Worm (Caenorhabditis elegans) whole organism, young adult: ENCODE measurements around the gene cdk-11.2.

Experiments
- B0035.1 ChIP-seq: sonication (generic microtip); optimal IDR thresholded peaks from 2 replicates; lab custom pipeline; 2016; ENCODE audit warnings: missing genetic modification characterization, mild to moderate bottlenecking, missing compliant biosample characterization, missing genotype, missing genetic modification reagents
- F10E7.11 ChIP-seq: sonication (generic microtip); optimal IDR thresholded peaks from 2 replicates; lab custom pipeline; 2017; ENCODE audit warnings: mild to moderate bottlenecking, missing genetic modification characterization, moderate library complexity, missing compliant biosample characterization
- F57C9.4 ChIP-seq: sonication (generic microtip); optimal IDR thresholded peaks from 2 replicates; lab custom pipeline; 2017; ENCODE audit warnings: mild to moderate bottlenecking, missing genetic modification characterization, missing compliant biosample characterization
- K11D2.4 ChIP-seq: fragments of 200-800 bp; sonication (Bioruptor generic); IDR thresholded peaks from 2 replicates; pipeline ENCODE4 v1.3.6; 2022; ENCODE audit warnings: missing genetic modification reagents, missing genetic modification characterization, missing compliant biosample characterization
- Y53F4B.3 ChIP-seq: fragments of 200-800 bp; sonication (Bioruptor generic); IDR thresholded peaks from 2 replicates; pipeline ENCODE4 v1.3.6; 2022; ENCODE audit warnings: missing genetic modification reagents, missing genetic modification characterization, missing compliant biosample characterization
- ama-1 ChIP-seq, 3 experiments: fragments of 150-350 bp in 1 of 3; sonication (generic microtip) in 2 of 3; optimal IDR thresholded peaks; 2 replicates each; lab custom pipeline; 2014 to 2018; ENCODE audit warnings: missing biosample characterization in 2 of 3, missing genetic modification characterization in 2 of 3, missing genetic modification reagents in 2 of 3
- aptf-3 ChIP-seq: fragments of 200-800 bp; sonication (Bioruptor generic); IDR thresholded peaks from 2 replicates; pipeline ENCODE4 v1.3.6; 2022; ENCODE audit warnings: missing genetic modification characterization, missing compliant biosample characterization
- attf-5 ChIP-seq: fragments of 200-800 bp; sonication (Bioruptor generic); optimal IDR thresholded peaks from 2 replicates; lab custom pipeline; 2018; ENCODE audit warnings: mild to moderate bottlenecking, missing genetic modification characterization, missing compliant biosample characterization
- cebp-1 ChIP-seq, 2 experiments: fragments of 200-800 bp in 1 of 2; sonication (Bioruptor generic) in 1 of 2; sonication (generic microtip) in 1 of 2; IDR thresholded peaks in 1 of 2; optimal IDR thresholded peaks in 1 of 2; 2 replicates each; pipeline versions ENCODE4 v1.3.6 to Lab custom; 2017 to 2022; ENCODE audit warnings: missing compliant biosample characterization in 2 of 2, missing genetic modification characterization in 2 of 2, mild to moderate bottlenecking in 1 of 2, missing genetic modification reagents in 1 of 2, moderate library complexity in 1 of 2
- cebp-2 ChIP-seq: fragments of 200-800 bp; sonication (Bioruptor generic); IDR thresholded peaks from 2 replicates; pipeline ENCODE4 v1.3.6; 2022; ENCODE audit warnings: missing genetic modification characterization, missing compliant biosample characterization
- ceh-27 ChIP-seq: fragments of 200-800 bp; sonication (Bioruptor generic); optimal IDR thresholded peaks from 2 replicates; lab custom pipeline; 2018; ENCODE audit warnings: mild to moderate bottlenecking, missing genetic modification characterization, moderate library complexity, missing compliant biosample characterization
- chd-7 ChIP-seq: sonication (generic microtip); optimal IDR thresholded peaks from 2 replicates; lab custom pipeline; 2016; ENCODE audit warnings: mild to moderate bottlenecking, missing genetic modification characterization, moderate library complexity, missing compliant biosample characterization
- die-1 ChIP-seq: sonication (generic microtip); optimal IDR thresholded peaks from 2 replicates; lab custom pipeline; 2016; ENCODE audit warnings: missing genotype, mild to moderate bottlenecking, missing genetic modification characterization, missing compliant biosample characterization
- dox-1 ChIP-seq: fragments of 200-800 bp; sonication (Bioruptor generic); IDR thresholded peaks from 2 replicates; pipeline ENCODE4 v1.3.6; 2022; ENCODE audit warnings: missing genetic modification reagents, missing genetic modification characterization, missing compliant biosample characterization
- egl-44 ChIP-seq: fragments of 200-800 bp; sonication (Bioruptor generic); IDR thresholded peaks from 2 replicates; pipeline ENCODE4 v1.3.6; 2022; ENCODE audit warnings: missing genetic modification reagents, missing genetic modification characterization, missing compliant biosample characterization
- egrh-3 ChIP-seq: fragments of 200-800 bp; sonication (Bioruptor generic); IDR thresholded peaks from 2 replicates; pipeline ENCODE4 v1.3.6; 2022; ENCODE audit warnings: missing genetic modification reagents, missing genetic modification characterization, missing compliant biosample characterization
- ekl-4 ChIP-seq: fragments of 200-800 bp; sonication (Bioruptor generic); IDR thresholded peaks from 2 replicates; pipeline ENCODE4 v1.3.6; 2022; ENCODE audit warnings: missing genetic modification reagents, missing genetic modification characterization, missing compliant biosample characterization
- ets-4 ChIP-seq: fragments of 200-800 bp; sonication (Bioruptor generic); optimal IDR thresholded peaks from 2 replicates; lab custom pipeline; 2018; ENCODE audit warnings: mild to moderate bottlenecking, missing genetic modification characterization, missing compliant biosample characterization
- hmg-1.2 ChIP-seq: fragments of 200-800 bp; sonication (Bioruptor generic); IDR thresholded peaks from 2 replicates; pipeline ENCODE4 v1.3.6; 2022; ENCODE audit warnings: missing genetic modification reagents, missing genetic modification characterization, missing compliant biosample characterization
- lin-54 ChIP-seq: fragments of 200-800 bp; sonication (Bioruptor generic); optimal IDR thresholded peaks from 2 replicates; lab custom pipeline; 2018; ENCODE audit warnings: mild to moderate bottlenecking, missing genetic modification characterization, missing compliant biosample characterization
- lsl-1 ChIP-seq: fragments of 200-800 bp; sonication (Bioruptor generic); optimal IDR thresholded peaks from 2 replicates; lab custom pipeline; 2018; ENCODE audit warnings: mild to moderate bottlenecking, missing genetic modification characterization, moderate library complexity, missing compliant biosample characterization
- madf-6 ChIP-seq: fragments of 200-800 bp; sonication (Bioruptor generic); IDR thresholded peaks from 2 replicates; pipeline ENCODE4 v1.3.6; 2022; ENCODE audit warnings: missing genetic modification reagents, missing genetic modification characterization, missing compliant biosample characterization
- nfyb-1 ChIP-seq: fragments of 200-800 bp; sonication (Bioruptor generic); IDR thresholded peaks from 2 replicates; pipeline ENCODE4 v1.3.6; 2022; ENCODE audit warnings: missing genetic modification reagents, missing genetic modification characterization, missing compliant biosample characterization
- nhr-80 ChIP-seq: sonication (generic microtip); optimal IDR thresholded peaks from 2 replicates; lab custom pipeline; 2016; ENCODE audit warnings: missing genetic modification characterization, missing compliant biosample characterization
- somi-1 ChIP-seq: fragments of 200-800 bp; sonication (Bioruptor generic); optimal IDR thresholded peaks from 2 replicates; lab custom pipeline; 2018; ENCODE audit warnings: mild to moderate bottlenecking, missing genetic modification characterization, missing compliant biosample characterization
- unc-130 ChIP-seq: sonication (generic microtip); optimal IDR thresholded peaks from 2 replicates; lab custom pipeline; 2016; ENCODE audit warnings: missing genetic modification reagents, missing genetic modification characterization, missing compliant biosample characterization
- zfh-2 ChIP-seq: fragments of 200-800 bp; sonication (Bioruptor generic); conservative IDR thresholded peaks from 2 replicates; pipeline ENCODE4 v1.3.6; 2022; ENCODE audit warnings: missing genetic modification reagents, missing genetic modification characterization, missing compliant biosample characterization
- zim-3 ChIP-seq: sonication (generic microtip); optimal IDR thresholded peaks from 2 replicates; lab custom pipeline; 2017; ENCODE audit warnings: mild to moderate bottlenecking, missing genetic modification characterization, moderate library complexity, missing compliant biosample characterization
- ztf-25 ChIP-seq: fragments of 200-800 bp; sonication (Bioruptor generic); IDR thresholded peaks from 2 replicates; pipeline ENCODE4 v1.3.6; 2022; ENCODE audit warnings: missing genetic modification reagents, missing genetic modification characterization, missing compliant biosample characterization
- ztf-6 ChIP-seq: fragments of 200-800 bp; sonication (Bioruptor generic); IDR thresholded peaks from 2 replicates; pipeline ENCODE4 v1.3.6; 2022; ENCODE audit warnings: missing genetic modification reagents, missing genetic modification characterization, missing compliant biosample characterization

cdk-11.2 gene

ce11 chrX:10401118-10401517, 18.4 kb downstream of the cdk-11.2 start:
- TF ChIP-seq lsl-1 (no peak), cebp-2 (GFP tag; lab: Robert Waterston, UW) (no peak), ztf-6 (no peak), F10E7.11 (tag; lab: Kevin White, UChicago) (no peak), aptf-3 (GFP tag; lab: Robert Waterston, UW) (no peak)
- TF ChIP-seq, all 124 proteins: peak for 0

- TF ChIP-seq zfh-2 (GFP tag; lab: Robert Waterston, UW) (peak; percentile 43; the same call in 1 of the 2 replicates), chd-7 (peak; percentile 45), egrh-3 (GFP tag; lab: Robert Waterston, UW) (peak; percentile 39; the same call in 1 of the 2 replicates), dox-1 (GFP tag; lab: Robert Waterston, UW) (peak; percentile 30; the same call in 1 of the 2 replicates), zim-3 (tag; lab: Kevin White, UChicago) (no peak), ztf-25 (no peak), nhr-80 (tag; lab: Kevin White, UChicago) (peak; percentile 21)
Observed at ce11 chrX:10396509-10397292, 22.9 kb downstream of the cdk-11.2 start, which contains the start of gene pkn-1. Gene pkn-1 (plus strand): TSS chrX:10397242.

DNA sequence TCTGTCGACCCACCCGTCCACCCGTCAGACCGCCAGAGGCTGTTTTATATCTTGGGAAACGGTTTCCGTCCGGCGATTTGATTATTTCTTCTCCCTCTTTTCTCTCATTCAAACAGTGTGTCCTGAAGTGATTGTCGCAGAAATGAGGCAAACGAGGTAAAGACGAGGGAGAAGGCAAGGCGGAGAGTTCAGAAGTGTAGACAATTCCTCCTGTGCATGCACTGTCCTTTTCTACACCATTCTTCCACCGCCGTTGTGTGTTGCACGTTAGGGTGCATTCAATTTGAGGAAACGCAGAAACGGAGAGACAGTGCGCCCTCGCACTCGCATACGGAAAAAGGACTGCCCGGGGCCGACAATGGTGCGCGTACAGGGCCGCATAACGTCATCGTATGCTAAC, 23.9 kb downstream of the cdk-11.2 start:
- no peak for TF ChIP-seq cebp-1 (GFP tag; IDR thresholded peaks at IDR 0.05; lab: Robert Waterston, UW)
- peak; percentile 30 for TF ChIP-seq cebp-1 (tag; optimal IDR thresholded peaks at IDR 0.05; lab: Kevin White, UChicago)
- TF ChIP-seq nfyb-1 (GFP tag; lab: Robert Waterston, UW), result 0 out of 2 replicates have a peak, but pooled peaks have one; percentile 20
- TF ChIP-seq dox-1 (GFP tag; lab: Robert Waterston, UW), result peak; percentile 81
- peak; percentile 3 for TF ChIP-seq attf-5 (GFP tag; lab: Kevin White, UChicago)
- TF ChIP-seq F57C9.4, result no peak
- 0 out of 2 replicates have a peak, but pooled peaks have one; percentile 7 for TF ChIP-seq madf-6
- TF ChIP-seq ztf-25, result no peak
- TF ChIP-seq nhr-80 (tag; lab: Kevin White, UChicago), result peak; percentile 81
- peak; percentile 77 for TF ChIP-seq ets-4 (GFP tag; lab: Kevin White, UChicago)
- peak; percentile 54; the same call in 1 of the 2 replicates for TF ChIP-seq hmg-1.2
- no peak for TF ChIP-seq ekl-4 (GFP tag; lab: Robert Waterston, UW)

DNA sequence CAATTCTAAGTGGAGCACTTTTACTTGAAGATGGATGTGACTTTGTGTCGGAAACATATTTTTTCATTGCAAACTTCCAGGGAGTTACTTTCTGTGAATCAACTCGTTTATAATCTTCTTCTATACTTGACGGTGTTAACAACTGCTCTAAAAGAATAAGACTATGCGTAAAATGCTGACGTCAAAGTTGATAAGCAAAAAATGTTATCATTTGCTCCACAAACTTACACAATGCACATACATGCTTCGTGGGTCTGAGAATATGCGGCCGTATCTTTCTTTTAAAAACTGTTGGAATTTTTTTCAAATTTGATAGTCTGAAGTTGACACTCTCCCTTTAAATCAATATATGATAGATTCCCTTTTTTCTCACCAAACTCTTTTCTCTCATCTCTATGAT, 24.4 kb downstream of the cdk-11.2 start:
- no peak for TF ChIP-seq Y53F4B.3 (GFP tag; lab: Robert Waterston, UW)
- TF ChIP-seq egl-44 (GFP tag; lab: Robert Waterston, UW), result no peak
- no peak for TF ChIP-seq die-1 (tag; lab: Kevin White, UChicago)
- no peak for TF ChIP-seq K11D2.4
- no peak for TF ChIP-seq nhr-80 (tag; lab: Kevin White, UChicago)
- TF ChIP-seq unc-130 (GFP tag; lab: Kevin White, UChicago), result no peak
- no peak for TF ChIP-seq ama-1 (optimal IDR thresholded peaks at IDR 0.05; lab: Kevin White, UChicago)
- no peak for TF ChIP-seq ama-1 (GFP tag; optimal IDR thresholded peaks at IDR 0.05; lab: Kevin White, UChicago)
- TF ChIP-seq somi-1 (GFP tag; lab: Kevin White, UChicago), result no peak
- TF ChIP-seq B0035.1 (tag; lab: Kevin White, UChicago), result no peak
- no peak for TF ChIP-seq ceh-27 (GFP tag; lab: Kevin White, UChicago)
- no peak for TF ChIP-seq ztf-25
- no peak for TF ChIP-seq lin-54
